Worm (Caenorhabditis elegans): Measurements from ENCODE around the gene attf-2.

DNA sequence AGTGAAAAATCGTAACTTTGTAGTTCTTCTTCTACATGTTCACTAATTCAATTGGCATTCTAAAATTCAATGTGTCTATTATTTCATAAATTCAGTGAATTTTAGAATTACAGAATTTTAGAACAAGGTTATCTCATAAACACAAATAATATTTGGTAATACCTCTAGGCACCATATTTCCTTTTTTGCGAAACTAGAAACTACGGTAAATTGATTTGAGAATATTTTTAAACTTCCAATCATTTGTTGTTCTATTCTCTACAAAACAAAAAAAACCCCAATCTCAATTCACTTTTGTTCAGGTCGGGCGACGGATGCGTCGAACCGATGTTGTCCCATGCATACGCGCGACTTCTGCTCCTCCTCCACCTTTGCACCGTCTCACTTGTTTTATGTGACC is 4.0 kb upstream of the attf-2 start, which contains the start of gene F09G2.1:
- TF ChIP-seq elt-3 (tag; optimal IDR thresholded peaks at IDR 0.05): no peak
- no peak for TF ChIP-seq nhr-12 (tag; optimal IDR thresholded peaks at IDR 0.05)
- no peak for TF ChIP-seq unc-39 (tag; optimal IDR thresholded peaks at IDR 0.05)
- no peak for TF ChIP-seq nhr-28 (tag; optimal IDR thresholded peaks at IDR 0.05)
- TF ChIP-seq ztf-11 (tag; optimal IDR thresholded peaks at IDR 0.05): no peak
- TF ChIP-seq elt-1 (tag; optimal IDR thresholded peaks at IDR 0.05; ENCODE audit: borderline replicate concordance, insufficient read depth): no peak
- no peak for TF ChIP-seq unc-62 (GFP tag; optimal IDR thresholded peaks at IDR 0.05)
- no peak for TF ChIP-seq zip-8 (tag; optimal IDR thresholded peaks at IDR 0.05)
- TF ChIP-seq lsy-2 (tag; optimal IDR thresholded peaks at IDR 0.05): no peak

All from whole organism, mixed stage, embryonic.